Fruit fly (Drosophila melanogaster) whole organism, prepupa: ENCODE measurements around the gene galla-2.

Experiments
- Blimp-1 ChIP-seq: fragments of 200-800 bp; sonication (Bioruptor generic); optimal IDR thresholded peaks from 3 replicates; lab custom pipeline; 2017; ENCODE audit warnings: missing biosample characterization, missing genetic modification characterization, mild to moderate bottlenecking, moderate library complexity, missing genetic modification reagents
- CG10631 ChIP-seq: fragments of 200-800 bp; sonication (Bioruptor generic); optimal IDR thresholded peaks from 2 replicates; lab custom pipeline; 2016; ENCODE audit warnings: missing biosample characterization, missing genetic modification characterization
- CG10669 ChIP-seq: fragments of 200-800 bp; sonication (Bioruptor generic); optimal IDR thresholded peaks from 3 replicates; lab custom pipeline; 2018; ENCODE audit warnings: missing biosample characterization, mild to moderate bottlenecking, missing genetic modification characterization, moderate library complexity
- CG11762 ChIP-seq: fragments of 200-800 bp; sonication (Bioruptor generic); optimal IDR thresholded peaks from 3 replicates; lab custom pipeline; 2016; ENCODE audit warnings: missing biosample characterization, missing genetic modification characterization; ENCODE audit not compliant: insufficient read depth
- CG11902 ChIP-seq: fragments of 200-800 bp; sonication (Bioruptor generic); optimal IDR thresholded peaks from 3 replicates; lab custom pipeline; 2016; ENCODE audit warnings: missing biosample characterization, missing genetic modification characterization
- CG1621 ChIP-seq: fragments of 200-800 bp; sonication (Bioruptor generic); optimal IDR thresholded peaks from 3 replicates; lab custom pipeline; 2018; ENCODE audit warnings: missing biosample characterization, mild to moderate bottlenecking, missing genetic modification characterization
- CG3032 ChIP-seq: fragments of 200-800 bp; optimal IDR thresholded peaks from 2 replicates; lab custom pipeline; 2019; ENCODE audit warnings: missing biosample characterization, mild to moderate bottlenecking, missing genetic modification characterization, moderate library complexity
- CG31627 ChIP-seq: fragments of 200-800 bp; sonication (Bioruptor generic); optimal IDR thresholded peaks from 3 replicates; lab custom pipeline; 2016; ENCODE audit warnings: missing biosample characterization, missing genetic modification characterization
- CG32006 ChIP-seq: fragments of 200-800 bp; sonication (Bioruptor generic); optimal IDR thresholded peaks from 3 replicates; lab custom pipeline; 2017; ENCODE audit warnings: missing biosample characterization, mild to moderate bottlenecking, missing genetic modification characterization
- CG3919 ChIP-seq: fragments of 200-800 bp; sonication (Bioruptor generic); optimal IDR thresholded peaks from 3 replicates; lab custom pipeline; 2016; ENCODE audit warnings: missing biosample characterization, missing genetic modification characterization
- CG4318 ChIP-seq: fragments of 200-800 bp; sonication (Bioruptor generic); optimal IDR thresholded peaks from 3 replicates; lab custom pipeline; 2017; ENCODE audit warnings: missing biosample characterization, mild to moderate bottlenecking, missing genetic modification characterization
- CG6276 ChIP-seq: fragments of 200-800 bp; sonication (Bioruptor generic); optimal IDR thresholded peaks from 2 replicates; lab custom pipeline; 2017; ENCODE audit warnings: missing biosample characterization, mild to moderate bottlenecking, missing genetic modification characterization
- CG6792 ChIP-seq: fragments of 200-800 bp; sonication (Bioruptor generic); optimal IDR thresholded peaks from 3 replicates; lab custom pipeline; 2016; ENCODE audit warnings: missing biosample characterization, missing genetic modification characterization
- CG6808 ChIP-seq: fragments of 200-800 bp; sonication (Bioruptor generic); optimal IDR thresholded peaks from 3 replicates; lab custom pipeline; 2017; ENCODE audit warnings: missing biosample characterization, missing genetic modification characterization, mild to moderate bottlenecking, moderate library complexity, missing genetic modification reagents
- CG6854 ChIP-seq: fragments of 200-800 bp; sonication (Bioruptor generic); optimal IDR thresholded peaks from 2 replicates; lab custom pipeline; 2017; ENCODE audit warnings: missing biosample characterization, mild to moderate bottlenecking, missing genetic modification characterization
- CG7368 ChIP-seq: fragments of 200-800 bp; sonication (Bioruptor generic); optimal IDR thresholded peaks from 3 replicates; lab custom pipeline; 2016; ENCODE audit warnings: missing biosample characterization, missing genetic modification characterization
- CG8119 ChIP-seq: fragments of 200-800 bp; sonication (Bioruptor generic); IDR thresholded peaks from 3 replicates; pipeline ENCODE4 v1.3.6; 2022; ENCODE audit warnings: missing biosample characterization, missing genetic modification characterization
- CG8319 ChIP-seq: fragments of 200-800 bp; sonication (Bioruptor generic); optimal IDR thresholded peaks from 3 replicates; lab custom pipeline; 2016; ENCODE audit warnings: missing biosample characterization, missing genetic modification characterization
- CG8632 ChIP-seq: fragments of 200-800 bp; sonication (Bioruptor generic); optimal IDR thresholded peaks from 3 replicates; lab custom pipeline; 2016; ENCODE audit warnings: missing biosample characterization, missing genetic modification characterization
- Eip75B ChIP-seq: fragments of 200-800 bp; sonication (Bioruptor generic); optimal IDR thresholded peaks from 3 replicates; lab custom pipeline; 2016; ENCODE audit warnings: missing biosample characterization, missing genetic modification characterization
- Eip78C ChIP-seq: fragments of 200-800 bp; sonication (Bioruptor generic); peaks from one replicate; lab custom pipeline; 2016; ENCODE audit warnings: missing biosample characterization, missing genetic modification characterization
- Eip93F ChIP-seq: fragments of 200-800 bp; sonication (Bioruptor generic); optimal IDR thresholded peaks from 2 replicates; lab custom pipeline; 2016; ENCODE audit warnings: missing biosample characterization, mild to moderate bottlenecking, missing genetic modification characterization
- Ets96B ChIP-seq: fragments of 200-800 bp; optimal IDR thresholded peaks from 2 replicates; lab custom pipeline; 2019; ENCODE audit warnings: missing biosample characterization, mild to moderate bottlenecking, missing genetic modification characterization, moderate library complexity
- Gug ChIP-seq: fragments of 200-800 bp; sonication (Bioruptor generic); IDR thresholded peaks from 2 replicates; pipeline ENCODE4 v1.3.6; 2022; ENCODE audit warnings: missing biosample characterization, missing genetic modification characterization
- Hr38 ChIP-seq: sonication (Bioruptor generic); optimal IDR thresholded peaks from 2 replicates; lab custom pipeline; 2016; ENCODE audit warnings: missing biosample characterization, missing genetic modification characterization
- Hr4 ChIP-seq: fragments of 200-800 bp; sonication (Bioruptor generic); optimal IDR thresholded peaks from 3 replicates; lab custom pipeline; 2016; ENCODE audit warnings: missing biosample characterization, missing genetic modification characterization
- Lpt ChIP-seq: fragments of 200-800 bp; sonication (Bioruptor generic); optimal IDR thresholded peaks from 3 replicates; lab custom pipeline; 2016; ENCODE audit warnings: missing biosample characterization, missing genetic modification characterization
- Met ChIP-seq: fragments of 200-800 bp; sonication (Bioruptor generic); optimal IDR thresholded peaks from 3 replicates; lab custom pipeline; 2016; ENCODE audit warnings: missing biosample characterization, missing genetic modification characterization
- OdsH ChIP-seq: fragments of 200-800 bp; sonication (Bioruptor generic); optimal IDR thresholded peaks from 3 replicates; lab custom pipeline; 2016; ENCODE audit warnings: missing biosample characterization, missing genetic modification characterization
- Smox ChIP-seq: fragments of 200-800 bp; sonication (Bioruptor generic); optimal IDR thresholded peaks from 3 replicates; lab custom pipeline; 2016; ENCODE audit warnings: missing biosample characterization, missing genetic modification characterization
- Sox102F ChIP-seq: fragments of 200-800 bp; sonication (Bioruptor generic); optimal IDR thresholded peaks from 2 replicates; lab custom pipeline; 2016; ENCODE audit warnings: missing biosample characterization, mild to moderate bottlenecking, missing genetic modification characterization
- Sox14 ChIP-seq: fragments of 200-800 bp; sonication (Bioruptor generic); optimal IDR thresholded peaks from 3 replicates; lab custom pipeline; 2016; ENCODE audit warnings: missing biosample characterization, missing genetic modification characterization
- Sox15 ChIP-seq: fragments of 200-800 bp; sonication (Bioruptor generic); optimal IDR thresholded peaks from 3 replicates; lab custom pipeline; 2016; ENCODE audit warnings: missing biosample characterization, missing genetic modification characterization
- achi ChIP-seq: fragments of 200-800 bp; sonication (Bioruptor generic); optimal IDR thresholded peaks from 3 replicates; lab custom pipeline; 2016; ENCODE audit warnings: missing biosample characterization, missing genetic modification characterization
- cyc ChIP-seq: fragments of 200-800 bp; sonication (Bioruptor generic); optimal IDR thresholded peaks from 3 replicates; lab custom pipeline; 2016; ENCODE audit warnings: missing biosample characterization, missing genetic modification characterization
- dac ChIP-seq: fragments of 200-800 bp; sonication (Bioruptor generic); optimal IDR thresholded peaks from 2 replicates; lab custom pipeline; 2017; ENCODE audit warnings: missing biosample characterization, mild to moderate bottlenecking, missing genetic modification characterization
- dsx ChIP-seq: fragments of 200-800 bp; optimal IDR thresholded peaks from 3 replicates; lab custom pipeline; 2019; ENCODE audit warnings: missing biosample characterization, mild to moderate bottlenecking, missing genetic modification characterization, moderate library complexity; ENCODE audit not compliant: poor library complexity, severe bottlenecking
- eg ChIP-seq: fragments of 200-800 bp; sonication (Bioruptor generic); IDR thresholded peaks from 3 replicates; pipeline ENCODE4 v1.3.6; 2022; ENCODE audit warnings: missing biosample characterization, missing genetic modification characterization
- fd59A ChIP-seq: fragments of 200-800 bp; sonication (Bioruptor generic); optimal IDR thresholded peaks from 2 replicates; lab custom pipeline; 2017; ENCODE audit warnings: missing biosample characterization, mild to moderate bottlenecking, missing genetic modification characterization, missing genetic modification reagents
- fd85E ChIP-seq: fragments of 200-800 bp; sonication (Bioruptor generic); optimal IDR thresholded peaks from 3 replicates; lab custom pipeline; 2016; ENCODE audit warnings: missing biosample characterization, missing genetic modification characterization
- fkh ChIP-seq: fragments of 200-800 bp; sonication (Bioruptor generic); optimal IDR thresholded peaks from 3 replicates; lab custom pipeline; 2017; ENCODE audit warnings: missing biosample characterization, mild to moderate bottlenecking, missing genetic modification characterization, moderate library complexity
- lz ChIP-seq: fragments of 200-800 bp; sonication (Bioruptor generic); optimal IDR thresholded peaks from 3 replicates; lab custom pipeline; 2016; ENCODE audit warnings: missing biosample characterization, missing genetic modification characterization
- net ChIP-seq: fragments of 200-800 bp; sonication (Bioruptor generic); optimal IDR thresholded peaks from 3 replicates; lab custom pipeline; 2016; ENCODE audit warnings: missing biosample characterization, missing genetic modification characterization
- salr ChIP-seq, 2 experiments: fragments of 200-800 bp; sonication (Bioruptor generic); optimal IDR thresholded peaks; 3 replicates each; lab custom pipeline; 2016 to 2018; ENCODE audit warnings: missing biosample characterization in 2 of 2, missing genetic modification characterization in 2 of 2, mild to moderate bottlenecking in 1 of 2
- spab ChIP-seq: fragments of 200-800 bp; sonication (Bioruptor generic); optimal IDR thresholded peaks from 2 replicates; lab custom pipeline; 2017; ENCODE audit warnings: missing biosample characterization, mild to moderate bottlenecking, missing genetic modification characterization, missing genetic modification reagents
- svp ChIP-seq: fragments of 200-800 bp; sonication (Bioruptor generic); peaks from one replicate; lab custom pipeline; 2016; ENCODE audit warnings: missing biosample characterization, missing genetic modification characterization
- vri ChIP-seq: fragments of 200-800 bp; sonication (Bioruptor generic); optimal IDR thresholded peaks from 3 replicates; lab custom pipeline; 2016; ENCODE audit warnings: missing biosample characterization, mild to moderate bottlenecking, missing genetic modification characterization

Gene galla-2

dm6 chr3L:10852347-10853130, 30.2 kb upstream of the galla-2 start (continued):
- TF ChIP-seq Eip75B (GFP tag; lab: Kevin White, UChicago) = peak; percentile 87
- TF ChIP-seq spab (GFP tag; lab: Kevin White, UChicago) = peak; percentile 97
- peak; percentile 99 for TF ChIP-seq CG6808 (GFP tag; lab: Kevin White, UChicago)
- TF ChIP-seq CG1621 (tag; lab: Kevin White, UChicago) = peak; percentile 88
- peak; percentile 78 for TF ChIP-seq Sox14
- TF ChIP-seq CG10631 (GFP tag; lab: Kevin White, UChicago) = peak; percentile 81
- peak; percentile 70 for TF ChIP-seq Eip93F (GFP tag; lab: Kevin White, UChicago)
- TF ChIP-seq CG32006 = peak; percentile 82
- TF ChIP-seq fkh (GFP tag; lab: Kevin White, UChicago) = no peak
- peak; percentile 47 for TF ChIP-seq CG31627 (GFP tag; lab: Kevin White, UChicago)
- TF ChIP-seq CG8632 (GFP tag; lab: Kevin White, UChicago) = peak; percentile 77
- TF ChIP-seq dsx (GFP tag; lab: Kevin White, UChicago) = peak; percentile 80
- peak; percentile 97 for TF ChIP-seq eg (GFP tag; lab: Robert Waterston, UW)
- TF ChIP-seq cyc (GFP tag; lab: Kevin White, UChicago) = peak; percentile 36
- TF ChIP-seq OdsH (GFP tag; lab: Kevin White, UChicago) = peak; percentile 77
- peak; percentile 84 for TF ChIP-seq CG3919 (GFP tag; lab: Kevin White, UChicago)
- peak; percentile 87 for TF ChIP-seq vri
- TF ChIP-seq Sox15 (GFP tag; lab: Kevin White, UChicago) = no peak

dm6 chr3L:10853131-10853471, 29.6 kb upstream of the galla-2 start:
- TF ChIP-seq Sox102F (no peak), CG11762 (GFP tag; lab: Kevin White, UChicago) (peak; percentile 32), CG3032 (tag; lab: Kevin White, UChicago) (no peak), CG10631 (GFP tag; lab: Kevin White, UChicago) (no peak), fd59A (no peak), CG6854 (GFP tag; lab: Kevin White, UChicago) (no peak), CG32006 (peak; percentile 28), CG6792 (no peak), dsx (GFP tag; lab: Kevin White, UChicago) (no peak), Smox (GFP tag; lab: Kevin White, UChicago) (no peak), CG7368 (no peak), CG11902 (no peak), CG10669 (GFP tag; lab: Kevin White, UChicago) (no peak), Hr4 (GFP tag; lab: Kevin White, UChicago) (no peak), lz (GFP tag; lab: Kevin White, UChicago) (no peak), Met (GFP tag; lab: Kevin White, UChicago) (no peak), cyc (GFP tag; lab: Kevin White, UChicago) (no peak), CG1621 (tag; lab: Kevin White, UChicago) (no peak), Sox14 (no peak), CG8319 (GFP tag; lab: Kevin White, UChicago) (peak; percentile 9), Sox15 (GFP tag; lab: Kevin White, UChicago) (no peak), fd85E (GFP tag; lab: Kevin White, UChicago) (no peak), Eip78C (GFP tag; lab: Kevin White, UChicago) (no peak), net (GFP tag; lab: Kevin White, UChicago) (no peak), Blimp-1 (GFP tag; lab: Kevin White, UChicago) (peak; percentile 19), CG6276 (GFP tag; lab: Kevin White, UChicago) (no peak), Eip93F (GFP tag; lab: Kevin White, UChicago) (no peak), Hr38 (no peak), svp (no peak), Lpt (GFP tag; lab: Kevin White, UChicago) (peak; percentile 56), spab (GFP tag; lab: Kevin White, UChicago) (no peak), Ets96B (tag; lab: Kevin White, UChicago) (no peak), CG8119 (GFP tag; lab: Robert Waterston, UW) (no peak), CG4318 (GFP tag; lab: Kevin White, UChicago) (no peak), achi (GFP tag; lab: Kevin White, UChicago) (no peak), CG31627 (GFP tag; lab: Kevin White, UChicago) (no peak), salr (GFP tag; optimal IDR thresholded peaks at IDR 0.05; lab: Kevin White, UChicago) (peak in 1 of 2 experiments; percentile 58), CG6808 (GFP tag; lab: Kevin White, UChicago) (no peak), dac (no peak), Gug (GFP tag; lab: Robert Waterston, UW) (no peak)
